Worm (Caenorhabditis elegans): Measurements from ENCODE around the gene F17H10.2.

ce11 chrX:13158487-13158886 lies 44.9 kb downstream of the F17H10.2 start:
- TF ChIP-seq aly-2 (tag; optimal IDR thresholded peaks at IDR 0.05) (no peak), pqm-1 (tag; optimal IDR thresholded peaks at IDR 0.05) (no peak), daf-12 (tag; optimal IDR thresholded peaks at IDR 0.05) (no peak)
